Worm (Caenorhabditis elegans): Measurements from ENCODE around the gene F13E9.11.

ce11 chrIV:10869642-10870041, 707 bp upstream of the F13E9.11 start:
- TF ChIP-seq nhr-120 (GFP tag; IDR thresholded peaks at IDR 0.05) (no peak), lsl-1 (GFP tag; optimal IDR thresholded peaks at IDR 0.05) (no peak), F22D6.2 (tag; optimal IDR thresholded peaks at IDR 0.05) (no peak), F23B12.7 (tag; optimal IDR thresholded peaks at IDR 0.05; ENCODE audit: insufficient read depth) (no peak), sptf-2 (GFP tag; optimal IDR thresholded peaks at IDR 0.05) (no peak), tlf-1 (GFP tag; optimal IDR thresholded peaks at IDR 0.05) (no peak), D2030.7 (GFP tag; IDR thresholded peaks at IDR 0.05) (no peak), chd-7 (tag; optimal IDR thresholded peaks at IDR 0.05) (no peak), lin-35 (GFP tag; optimal IDR thresholded peaks at IDR 0.05) (no peak), lag-1 (GFP tag; IDR thresholded peaks at IDR 0.05) (no peak), nhr-90 (tag; optimal IDR thresholded peaks at IDR 0.05) (no peak)
